Worm (Caenorhabditis elegans): ENCODE measurements around the gene cwp-2.

DNA sequence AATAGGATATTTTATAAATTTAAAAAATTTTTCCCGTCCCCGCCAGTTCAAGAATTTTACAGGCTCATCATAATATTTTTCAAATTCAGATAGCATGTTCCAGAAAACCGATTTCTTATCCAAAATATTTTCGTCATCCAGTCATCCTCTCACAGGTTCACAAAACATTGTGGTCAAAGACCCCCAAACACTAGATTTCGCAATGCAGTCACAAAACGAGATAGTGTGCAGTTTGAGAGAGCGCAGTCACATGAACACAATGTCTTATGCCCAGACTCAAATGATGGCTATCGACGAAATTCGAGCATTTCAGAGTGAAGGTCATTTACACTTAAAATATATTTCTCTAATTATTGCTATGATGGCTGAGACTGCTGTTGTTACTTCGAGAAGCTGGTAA, 2.1 kb upstream of the cwp-2 start, which contains the start of gene abhd-5.2:
- no peak for TF ChIP-seq fkh-10 (GFP tag; optimal IDR thresholded peaks at IDR 0.05)
- TF ChIP-seq ztf-11 (tag; optimal IDR thresholded peaks at IDR 0.05): no peak
- TF ChIP-seq egl-27 (tag; optimal IDR thresholded peaks at IDR 0.05): no peak
- TF ChIP-seq fos-1 (tag; optimal IDR thresholded peaks at IDR 0.05): no peak
- no peak for TF ChIP-seq jun-1 (tag; optimal IDR thresholded peaks at IDR 0.05)
- no peak for TF ChIP-seq zag-1 (tag; optimal IDR thresholded peaks at IDR 0.05)
- no peak for TF ChIP-seq nhr-237 (tag; optimal IDR thresholded peaks at IDR 0.05)
- no peak for TF ChIP-seq snpc-4 (tag; optimal IDR thresholded peaks at IDR 0.05)
- TF ChIP-seq lin-39 (tag; optimal IDR thresholded peaks at IDR 0.05): no peak
- TF ChIP-seq pqm-1 (tag; optimal IDR thresholded peaks at IDR 0.05): peak; percentile 3
